Fruit fly (Drosophila melanogaster) whole organism, embryonic: ENCODE measurements around the gene Trim9.

ENCODE experiments used
- CG1602 ChIP-seq: fragments of 200-800 bp; sonication (Bioruptor generic); optimal IDR thresholded peaks from 3 replicates; lab custom pipeline; 2016; ENCODE audit warnings: missing biosample characterization, missing genetic modification characterization
- CG7987 ChIP-seq: fragments of 200-800 bp; sonication (Bioruptor generic); optimal IDR thresholded peaks from 2 replicates; lab custom pipeline; 2018; ENCODE audit warnings: missing biosample characterization, mild to moderate bottlenecking, missing genetic modification characterization, moderate library complexity
- HLH4C ChIP-seq: fragments of 200-800 bp; sonication (Bioruptor generic); IDR thresholded peaks from 3 replicates; pipeline ENCODE4 v1.3.6; 2022; ENCODE audit warnings: missing biosample characterization, missing genetic modification characterization; ENCODE audit not compliant: partially characterized antibody
- chn ChIP-seq: fragments of 200-800 bp; sonication (Bioruptor generic); optimal IDR thresholded peaks from 2 replicates; lab custom pipeline; 2016; ENCODE audit warnings: missing biosample characterization, missing genetic modification characterization
- dan ChIP-seq: fragments of 200-800 bp; sonication (Bioruptor generic); IDR thresholded peaks from 2 replicates; pipeline ENCODE4 v1.3.6; 2022; ENCODE audit warnings: missing biosample characterization, missing genetic modification characterization
- gcm2 ChIP-seq: fragments of 200-800 bp; sonication (Bioruptor generic); optimal IDR thresholded peaks from 2 replicates; lab custom pipeline; 2016; ENCODE audit warnings: missing biosample characterization, missing genetic modification characterization
- vnd ChIP-seq: fragments of 200-800 bp; sonication (Bioruptor generic); IDR thresholded peaks from 3 replicates; pipeline ENCODE4 v1.3.6; 2022; ENCODE audit warnings: missing biosample characterization, missing genetic modification characterization; ENCODE audit not compliant: partially characterized antibody
- z ChIP-seq: fragments of 200-800 bp; sonication (Bioruptor generic); IDR thresholded peaks from 3 replicates; pipeline ENCODE4 v1.3.6; 2022; ENCODE audit warnings: missing biosample characterization, missing genetic modification characterization

DNA sequence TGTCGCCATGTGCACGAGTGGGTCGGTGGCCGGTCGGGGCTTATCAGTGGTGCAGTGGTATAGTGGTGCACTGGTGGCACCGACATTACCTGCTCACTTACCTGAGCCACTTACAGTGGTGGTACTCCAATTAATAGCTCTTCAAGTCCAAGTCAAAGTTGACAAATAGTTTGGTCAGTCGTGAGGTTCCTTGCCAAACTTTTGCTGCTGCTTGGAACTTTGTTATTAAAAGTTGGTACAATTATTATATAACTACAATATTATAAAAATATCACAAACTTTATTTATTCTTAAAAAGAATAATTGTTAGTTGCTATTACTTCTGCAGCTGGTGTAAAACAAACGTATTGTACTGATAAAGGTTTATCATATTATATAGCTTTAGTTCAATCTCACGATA is 691 bp upstream of the Trim9 start:
- TF ChIP-seq chn (GFP tag; lab: Kevin White, UChicago) (no peak), vnd (GFP tag; lab: Robert Waterston, UW) (no peak), CG7987 (GFP tag; lab: Kevin White, UChicago) (no peak), z (GFP tag; lab: Robert Waterston, UW) (no peak), dan (GFP tag; lab: Robert Waterston, UW) (no peak), HLH4C (GFP tag; lab: Robert Waterston, UW) (no peak), CG1602 (GFP tag; lab: Kevin White, UChicago) (no peak), gcm2 (GFP tag; lab: Kevin White, UChicago) (no peak)
